Worm (Caenorhabditis elegans) whole organism, mixed stage, embryonic: ENCODE measurements around the gene B0432.11.

Experiments used
- M03D4.4 ChIP-seq: sonication (generic microtip); optimal IDR thresholded peaks from 2 replicates; lab custom pipeline; 2017; ENCODE audit warnings: mild to moderate bottlenecking, missing genetic modification characterization, missing compliant biosample characterization
- bed-3 ChIP-seq: fragments of 200-800 bp; sonication (Bioruptor generic); optimal IDR thresholded peaks from 3 replicates; lab custom pipeline; 2018; ENCODE audit warnings: mild to moderate bottlenecking, missing genetic modification characterization, moderate library complexity, missing compliant biosample characterization
- ceh-39 ChIP-seq: fragments of 150-350 bp; optimal IDR thresholded peaks from 2 replicates; lab custom pipeline; 2014; ENCODE audit warnings: missing biosample characterization, missing genetic modification characterization
- ceh-83 ChIP-seq: fragments of 200-800 bp; sonication (Bioruptor generic); optimal IDR thresholded peaks from 2 replicates; lab custom pipeline; 2018; ENCODE audit warnings: mild to moderate bottlenecking, missing genetic modification characterization, missing compliant biosample characterization
- cnd-1 ChIP-seq: fragments of 200-800 bp; sonication (Bioruptor generic); optimal IDR thresholded peaks from 2 replicates; lab custom pipeline; 2018; ENCODE audit warnings: mild to moderate bottlenecking, missing genetic modification characterization, missing compliant biosample characterization
- drap-1 ChIP-seq: fragments of 200-800 bp; sonication (Bioruptor generic); optimal IDR thresholded peaks from 3 replicates; lab custom pipeline; 2018; ENCODE audit warnings: mild to moderate bottlenecking, missing genetic modification characterization, missing compliant biosample characterization
- elt-1 ChIP-seq: sonication (generic microtip); optimal IDR thresholded peaks from 2 replicates; lab custom pipeline; 2017; ENCODE audit warnings: missing genetic modification characterization, mild to moderate bottlenecking, missing compliant biosample characterization, antibody characterized with exemption, moderate library complexity, borderline replicate concordance; ENCODE audit not compliant: insufficient read depth
- flh-1 ChIP-seq: fragments of 200-800 bp; sonication (Bioruptor generic); optimal IDR thresholded peaks from 2 replicates; lab custom pipeline; 2018; ENCODE audit warnings: mild to moderate bottlenecking, missing genetic modification characterization, moderate library complexity, missing compliant biosample characterization
- ham-2 ChIP-seq: fragments of 200-800 bp; sonication (Bioruptor generic); optimal IDR thresholded peaks from 2 replicates; lab custom pipeline; 2018; ENCODE audit warnings: mild to moderate bottlenecking, missing genetic modification characterization, missing compliant biosample characterization
- hlh-1 ChIP-seq: fragments of 150-350 bp; optimal IDR thresholded peaks from 2 replicates; lab custom pipeline; 2014; ENCODE audit warnings: missing biosample characterization, missing genetic modification reagents, missing genetic modification characterization
- lin-13 ChIP-seq: fragments of 150-350 bp; optimal IDR thresholded peaks from 2 replicates; lab custom pipeline; 2014; ENCODE audit warnings: missing biosample characterization, missing genetic modification characterization
- lin-32 ChIP-seq: fragments of 200-800 bp; sonication (Bioruptor generic); optimal IDR thresholded peaks from 2 replicates; lab custom pipeline; 2018; ENCODE audit warnings: mild to moderate bottlenecking, missing genetic modification characterization, missing compliant biosample characterization
- lsy-2 ChIP-seq: fragments of 150-350 bp; optimal IDR thresholded peaks from 2 replicates; lab custom pipeline; 2014; ENCODE audit warnings: missing biosample characterization, missing genetic modification characterization
- mab-5 ChIP-seq: fragments of 150-350 bp; optimal IDR thresholded peaks from 2 replicates; lab custom pipeline; 2014; ENCODE audit warnings: missing biosample characterization, missing genetic modification characterization
- mep-1 ChIP-seq: fragments of 150-350 bp; optimal IDR thresholded peaks from 2 replicates; lab custom pipeline; 2017; ENCODE audit warnings: missing biosample characterization, missing genetic modification reagents, missing genetic modification characterization, inconsistent platforms
- mls-2 ChIP-seq: sonication (generic microtip); optimal IDR thresholded peaks from 2 replicates; lab custom pipeline; 2016; ENCODE audit warnings: mild to moderate bottlenecking, missing genetic modification characterization, moderate library complexity, missing compliant biosample characterization
- nhr-12 ChIP-seq: fragments of 150-350 bp; optimal IDR thresholded peaks from 2 replicates; lab custom pipeline; 2014; ENCODE audit warnings: missing biosample characterization, missing genetic modification characterization
- nhr-2 ChIP-seq: fragments of 150-350 bp; optimal IDR thresholded peaks from 2 replicates; lab custom pipeline; 2014; ENCODE audit warnings: missing biosample characterization, missing genetic modification characterization
- nhr-237 ChIP-seq: fragments of 150-350 bp; optimal IDR thresholded peaks from 2 replicates; lab custom pipeline; 2014; ENCODE audit warnings: missing biosample characterization, missing genetic modification characterization
- nhr-28 ChIP-seq: fragments of 150-350 bp; optimal IDR thresholded peaks from 2 replicates; lab custom pipeline; 2014; ENCODE audit warnings: missing biosample characterization, missing genetic modification characterization
- nhr-76 ChIP-seq: sonication (generic microtip); optimal IDR thresholded peaks from 2 replicates; lab custom pipeline; 2017; ENCODE audit warnings: missing biosample characterization, missing genetic modification characterization
- pha-4 ChIP-seq: fragments of 150-350 bp; optimal IDR thresholded peaks from 2 replicates; lab custom pipeline; 2018; ENCODE audit warnings: missing biosample characterization, missing genetic modification reagents, missing genetic modification characterization
- sptf-1 ChIP-seq: sonication (generic microtip); optimal IDR thresholded peaks from 2 replicates; lab custom pipeline; 2017; ENCODE audit warnings: mild to moderate bottlenecking, missing genetic modification characterization, moderate library complexity, missing compliant biosample characterization
- tbx-8 ChIP-seq: fragments of 200-800 bp; sonication (Bioruptor generic); optimal IDR thresholded peaks from 2 replicates; lab custom pipeline; 2018; ENCODE audit warnings: mild to moderate bottlenecking, missing genetic modification characterization, moderate library complexity, missing compliant biosample characterization
- unc-120 ChIP-seq: sonication (generic microtip); optimal IDR thresholded peaks from 2 replicates; lab custom pipeline; 2017; ENCODE audit warnings: missing genetic modification characterization, missing compliant biosample characterization; ENCODE audit not compliant: poor library complexity, severe bottlenecking
- unc-39 ChIP-seq: fragments of 150-350 bp; optimal IDR thresholded peaks from 2 replicates; lab custom pipeline; 2014; ENCODE audit warnings: missing biosample characterization, missing genetic modification characterization
- unc-62 ChIP-seq: fragments of 150-350 bp; optimal IDR thresholded peaks from 2 replicates; lab custom pipeline; 2014; ENCODE audit warnings: missing biosample characterization, missing genetic modification reagents, missing genetic modification characterization
- zip-8 ChIP-seq: fragments of 150-350 bp; optimal IDR thresholded peaks from 2 replicates; lab custom pipeline; 2014; ENCODE audit warnings: missing biosample characterization, missing genetic modification characterization

B0432.11 gene

DNA sequence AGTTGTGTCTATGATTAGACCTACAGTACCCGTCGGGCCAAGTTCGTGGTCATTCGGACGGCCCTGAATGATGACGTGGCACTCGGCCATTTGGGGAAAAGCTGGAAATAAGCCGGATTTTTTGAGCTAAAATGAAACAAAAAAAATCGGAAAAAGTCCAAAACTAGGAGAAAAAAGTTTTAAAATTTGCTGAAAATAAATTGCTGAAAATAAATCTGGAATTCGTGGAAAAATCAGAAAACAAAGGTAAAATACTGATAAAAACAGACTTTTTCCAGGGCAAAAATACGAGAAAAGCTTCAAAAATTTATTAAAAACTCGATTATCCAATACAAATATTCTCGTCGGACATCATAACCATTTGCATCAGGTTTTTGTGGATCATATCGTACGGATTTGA, 10.9 kb downstream of the B0432.11 start, which contains the start of gene B0432.9:
Gene B0432.9 (minus strand): TSS at position 101 of the 400 bp plus-strand sequence.
- TF ChIP-seq nhr-2 (tag; lab: Kevin White, UChicago) (no peak), nhr-28 (tag; lab: Kevin White, UChicago) (no peak), nhr-237 (no peak), drap-1 (GFP tag; lab: Kevin White, UChicago) (no peak), lsy-2 (tag; lab: Kevin White, UChicago) (no peak), pha-4 (no peak), sptf-1 (no peak), ham-2 (GFP tag; lab: Kevin White, UChicago) (no peak), mep-1 (no peak), flh-1 (no peak), lin-13 (tag; lab: Kevin White, UChicago) (no peak), zip-8 (tag; lab: Kevin White, UChicago) (no peak), tbx-8 (GFP tag; lab: Kevin White, UChicago) (no peak), nhr-76 (tag; lab: Kevin White, UChicago) (no peak), nhr-12 (tag; lab: Kevin White, UChicago) (no peak), cnd-1 (no peak), hlh-1 (tag; lab: Kevin White, UChicago) (no peak), bed-3 (no peak), unc-62 (GFP tag; lab: Kevin White, UChicago) (no peak)

DNA sequence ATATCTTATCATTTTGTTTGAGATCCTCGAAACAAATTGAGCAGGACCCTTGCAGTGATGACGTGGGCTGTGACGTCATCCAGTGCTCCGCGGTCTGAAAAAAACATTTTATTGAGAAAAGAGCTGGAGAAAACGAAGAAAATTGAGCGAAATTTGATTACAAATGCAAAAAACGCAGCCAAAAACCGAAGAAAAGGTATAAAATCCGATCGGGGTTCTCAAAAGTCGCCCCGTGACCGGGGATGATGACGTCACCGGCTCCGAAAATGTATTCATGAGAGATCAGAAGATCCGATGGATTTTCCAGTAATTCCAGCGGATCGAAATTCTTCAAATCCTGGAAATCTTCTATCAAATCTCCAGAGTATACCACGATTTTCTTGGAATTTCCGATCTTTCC, 12.0 kb downstream of the B0432.11 start, which contains the start of gene trul-1:
Gene trul-1 (minus strand): TSS at position 101 of the 400 bp plus-strand sequence.
- TF ChIP-seq nhr-28 (tag; lab: Kevin White, UChicago) (no peak), zip-8 (tag; lab: Kevin White, UChicago) (peak; percentile 85)
- TF ChIP-seq, all 35 proteins: peak for 1

DNA sequence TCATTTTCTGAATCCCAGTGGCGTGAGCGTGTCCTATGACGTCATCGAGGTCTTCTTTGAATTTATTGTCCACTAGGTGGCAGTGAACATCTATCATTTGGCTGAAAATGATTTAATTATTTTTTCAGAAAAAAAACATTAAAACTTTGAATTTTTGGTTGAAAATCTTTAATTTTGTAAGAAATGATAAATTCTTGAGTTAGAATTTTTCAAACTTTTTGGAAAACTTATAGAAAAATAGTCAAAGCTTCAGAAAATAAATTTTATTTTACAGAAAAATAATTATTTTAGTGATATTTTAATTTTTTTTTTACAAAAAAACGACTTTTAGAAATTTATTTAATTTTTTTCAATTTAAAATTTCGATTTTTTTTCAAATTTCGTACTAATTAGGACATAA, 15.9 kb downstream of the B0432.11 start, which contains the start of gene B0432.8:
Gene B0432.8 (minus strand): TSS at position 101 of the 400 bp plus-strand sequence.
- peak; percentile 78 for TF ChIP-seq zip-8 (tag; lab: Kevin White, UChicago)
- no peak for TF ChIP-seq pha-4
- TF ChIP-seq, all 35 proteins: peak for 1

DNA sequence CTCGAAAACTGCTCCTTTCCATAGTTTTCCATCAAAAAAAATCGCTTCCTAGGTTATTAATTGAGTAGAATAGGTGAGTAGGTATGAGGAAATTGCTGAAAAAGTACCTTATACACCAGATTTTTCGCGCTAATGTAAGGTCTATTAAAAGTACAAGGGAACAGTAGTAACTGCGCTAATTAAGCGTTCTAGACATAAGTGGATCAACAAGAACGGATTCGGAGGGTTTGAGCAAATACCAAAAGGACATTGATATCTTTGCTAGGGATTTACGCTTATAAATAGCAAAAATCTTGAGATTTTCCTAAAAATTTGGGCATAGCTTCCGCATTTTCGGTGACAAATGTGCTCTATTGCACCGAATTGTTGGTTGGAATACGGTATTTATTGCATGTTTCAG, 20.6 kb downstream of the B0432.11 start, which contains the start of gene B0432.7:
Gene B0432.7 (minus strand): TSS at position 101 of the 400 bp plus-strand sequence.
- TF ChIP-seq mls-2 (tag; lab: Kevin White, UChicago) (no peak), hlh-1 (tag; lab: Kevin White, UChicago) (no peak), ceh-39 (tag; lab: Kevin White, UChicago) (no peak), ham-2 (GFP tag; lab: Kevin White, UChicago) (no peak), lin-32 (GFP tag; lab: Kevin White, UChicago) (no peak), unc-120 (no peak), drap-1 (GFP tag; lab: Kevin White, UChicago) (no peak), mab-5 (tag; lab: Kevin White, UChicago) (no peak), elt-1 (tag; lab: Kevin White, UChicago) (no peak), unc-39 (tag; lab: Kevin White, UChicago) (no peak), M03D4.4 (tag; lab: Kevin White, UChicago) (no peak), nhr-2 (tag; lab: Kevin White, UChicago) (no peak), zip-8 (tag; lab: Kevin White, UChicago) (no peak), bed-3 (no peak), ceh-83 (GFP tag; lab: Kevin White, UChicago) (no peak), nhr-28 (tag; lab: Kevin White, UChicago) (no peak)

DNA sequence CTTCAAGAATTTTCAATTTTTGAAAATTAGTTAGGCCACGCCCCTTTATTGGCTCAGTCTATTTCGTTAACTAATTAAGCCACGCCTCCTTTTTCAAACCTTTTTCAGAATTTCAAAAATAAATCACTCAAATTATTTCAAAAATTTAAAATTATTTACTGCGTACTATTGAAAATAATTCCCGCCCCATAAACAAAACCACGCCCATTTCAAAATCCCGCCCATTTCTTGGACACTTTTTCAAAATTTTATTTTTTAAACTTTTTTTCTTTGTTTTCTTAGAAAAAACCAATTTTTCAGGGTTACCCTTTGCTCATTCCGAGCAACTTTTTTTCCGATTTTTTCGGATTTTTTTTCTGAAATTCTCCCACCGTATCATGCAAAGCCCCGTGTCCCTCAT, 30.5 kb downstream of the B0432.11 start, which contains the start of gene B0432.14:
Gene B0432.14 (plus strand): TSS at position 301 of the 400 bp plus-strand sequence.
- no peak for TF ChIP-seq bed-3
- no peak for TF ChIP-seq lsy-2 (tag; lab: Kevin White, UChicago)
- TF ChIP-seq cnd-1: no peak

DNA sequence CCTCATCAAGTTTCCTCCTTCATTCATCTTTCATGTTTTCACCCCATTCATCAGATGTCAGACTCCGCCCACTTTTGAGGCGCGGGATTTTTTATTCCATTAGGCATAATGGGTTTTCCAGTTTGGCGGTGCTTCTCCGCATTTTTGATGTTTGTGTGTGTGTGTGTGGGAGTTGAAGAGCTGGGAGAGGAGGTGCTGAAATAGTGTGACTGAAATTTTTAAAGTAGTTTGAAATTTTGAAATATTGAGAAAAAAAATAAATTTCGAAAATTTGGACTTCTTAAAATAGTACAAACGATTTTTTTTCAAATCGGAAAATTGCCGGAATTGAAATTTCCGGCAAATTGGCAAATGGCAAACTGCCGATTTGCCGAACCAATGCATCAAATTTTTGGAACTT, 30.9 kb downstream of the B0432.11 start, which contains the start of gene scc-2:
Gene scc-2 (minus strand): TSS at position 101 of the 400 bp plus-strand sequence.
- TF ChIP-seq drap-1 (GFP tag; lab: Kevin White, UChicago): no peak
- no peak for TF ChIP-seq lin-32 (GFP tag; lab: Kevin White, UChicago)
- TF ChIP-seq pha-4: no peak
- TF ChIP-seq bed-3: no peak
- no peak for TF ChIP-seq nhr-76 (tag; lab: Kevin White, UChicago)
